Fruit fly (Drosophila melanogaster) whole organism, embryonic: ENCODE data around the gene CG5568.

Experiments
- BEAF-32 ChIP-seq: fragments of 200-800 bp; sonication (Bioruptor generic); optimal IDR thresholded peaks from 3 replicates; lab custom pipeline; 2017; ENCODE audit warnings: missing biosample characterization, missing genetic modification characterization, mild to moderate bottlenecking, moderate library complexity, missing genetic modification reagents
- Bgb ChIP-seq: fragments of 200-800 bp; sonication (Bioruptor generic); IDR thresholded peaks from 2 replicates; pipeline ENCODE4 v1.3.6; 2022; ENCODE audit warnings: missing biosample characterization, missing genetic modification characterization; ENCODE audit not compliant: partially characterized antibody
- CG10565 ChIP-seq: fragments of 200-800 bp; sonication (Bioruptor generic); optimal IDR thresholded peaks from 3 replicates; lab custom pipeline; 2016; ENCODE audit warnings: missing biosample characterization, mild to moderate bottlenecking, missing genetic modification characterization
- CG11398 ChIP-seq: fragments of 200-800 bp; sonication (Bioruptor generic); optimal IDR thresholded peaks from 2 replicates; lab custom pipeline; 2016; ENCODE audit warnings: missing biosample characterization, missing genetic modification characterization
- CG13287 ChIP-seq: fragments of 200-800 bp; sonication (Bioruptor generic); IDR thresholded peaks from 2 replicates; pipeline ENCODE4 v1.3.6; 2022; ENCODE audit warnings: missing biosample characterization, missing genetic modification characterization; ENCODE audit not compliant: partially characterized antibody
- CG14710 ChIP-seq: fragments of 200-800 bp; sonication (Bioruptor generic); optimal IDR thresholded peaks from 3 replicates; lab custom pipeline; 2019; ENCODE audit warnings: missing biosample characterization, mild to moderate bottlenecking, missing genetic modification characterization, moderate library complexity
- CG15514 ChIP-seq: fragments of 200-800 bp; sonication (Bioruptor generic); optimal IDR thresholded peaks from 3 replicates; lab custom pipeline; 2017; ENCODE audit warnings: missing biosample characterization, missing genetic modification characterization, mild to moderate bottlenecking, moderate library complexity, missing genetic modification reagents
- CG16813 ChIP-seq: fragments of 200-800 bp; sonication (Bioruptor generic); IDR thresholded peaks from 3 replicates; pipeline ENCODE4 v1.3.6; 2022; ENCODE audit warnings: missing biosample characterization, missing genetic modification characterization; ENCODE audit not compliant: partially characterized antibody
- CG17568 ChIP-seq: fragments of 200-800 bp; sonication (Bioruptor generic); optimal IDR thresholded peaks from 2 replicates; lab custom pipeline; 2018; ENCODE audit warnings: missing biosample characterization, mild to moderate bottlenecking, missing genetic modification characterization, moderate library complexity
- CG2116 ChIP-seq: fragments of 200-800 bp; sonication (Bioruptor generic); optimal IDR thresholded peaks from 3 replicates; lab custom pipeline; 2018; ENCODE audit warnings: missing biosample characterization, mild to moderate bottlenecking, missing genetic modification characterization
- CG34224 ChIP-seq: fragments of 200-800 bp; sonication (Bioruptor generic); IDR thresholded peaks from 3 replicates; pipeline ENCODE4 v1.3.6; 2022; ENCODE audit warnings: missing biosample characterization, missing genetic modification characterization; ENCODE audit not compliant: partially characterized antibody
- CG42726 ChIP-seq: fragments of 200-800 bp; sonication (Bioruptor generic); IDR thresholded peaks from 2 replicates; pipeline ENCODE4 v1.3.6; 2022; ENCODE audit warnings: missing biosample characterization, missing genetic modification characterization; ENCODE audit not compliant: partially characterized antibody
- CG6791 ChIP-seq: fragments of 200-800 bp; sonication (Bioruptor generic); IDR thresholded peaks from 3 replicates; pipeline ENCODE4 v1.3.6; 2022; ENCODE audit warnings: missing biosample characterization, missing genetic modification characterization; ENCODE audit not compliant: partially characterized antibody
- CG7372 ChIP-seq: fragments of 200-800 bp; sonication (Bioruptor generic); IDR thresholded peaks from 2 replicates; pipeline ENCODE4 v1.3.6; 2022; ENCODE audit warnings: missing biosample characterization, missing genetic modification characterization
- CG8359 ChIP-seq: fragments of 200-800 bp; sonication (Bioruptor generic); optimal IDR thresholded peaks from 2 replicates; lab custom pipeline; 2017; ENCODE audit warnings: missing biosample characterization, mild to moderate bottlenecking, missing genetic modification characterization, borderline replicate concordance
- CG9797 ChIP-seq: fragments of 200-800 bp; sonication (Bioruptor generic); optimal IDR thresholded peaks from 3 replicates; lab custom pipeline; 2018; ENCODE audit warnings: missing biosample characterization, mild to moderate bottlenecking, missing genetic modification characterization
- CkIIα-i1 ChIP-seq: fragments of 200-800 bp; sonication (Bioruptor generic); IDR thresholded peaks from 2 replicates; pipeline ENCODE4 v1.3.6; 2022; ENCODE audit warnings: missing biosample characterization, missing genetic modification characterization
- Dll ChIP-seq: fragments of 200-800 bp; sonication (Bioruptor generic); IDR thresholded peaks from 4 replicates; pipeline ENCODE4 v1.3.6; 2022; ENCODE audit warnings: missing biosample characterization, missing genetic modification characterization; ENCODE audit not compliant: partially characterized antibody
- Dp ChIP-seq: fragments of 200-800 bp; sonication (Bioruptor generic); optimal IDR thresholded peaks from 2 replicates; lab custom pipeline; 2018; ENCODE audit warnings: missing biosample characterization, mild to moderate bottlenecking, missing genetic modification characterization, moderate library complexity
- Dref ChIP-seq: fragments of 200-800 bp; sonication (Bioruptor generic); IDR thresholded peaks from 2 replicates; pipeline ENCODE4 v1.3.6; 2022; ENCODE audit warnings: missing biosample characterization, missing genetic modification characterization
- E2f1 ChIP-seq: fragments of 200-800 bp; sonication (Bioruptor generic); IDR thresholded peaks from 2 replicates; pipeline ENCODE4 v1.3.6; 2022; ENCODE audit warnings: missing biosample characterization, missing genetic modification characterization
- E2f2 ChIP-seq: fragments of 200-800 bp; sonication (Bioruptor generic); IDR thresholded peaks from 2 replicates; pipeline ENCODE4 v1.3.6; 2022; ENCODE audit warnings: missing biosample characterization, missing genetic modification characterization
- HLH4C ChIP-seq: fragments of 200-800 bp; sonication (Bioruptor generic); IDR thresholded peaks from 3 replicates; pipeline ENCODE4 v1.3.6; 2022; ENCODE audit warnings: missing biosample characterization, missing genetic modification characterization; ENCODE audit not compliant: partially characterized antibody
- HLHmδ ChIP-seq: fragments of 200-800 bp; sonication (Bioruptor generic); optimal IDR thresholded peaks from 2 replicates; lab custom pipeline; 2018; ENCODE audit warnings: missing biosample characterization, mild to moderate bottlenecking, missing genetic modification characterization, moderate library complexity
- HmgZ ChIP-seq: fragments of 200-800 bp; sonication (Bioruptor generic); optimal IDR thresholded peaks from 2 replicates; lab custom pipeline; 2018; ENCODE audit warnings: missing biosample characterization, mild to moderate bottlenecking, missing genetic modification characterization
- Lim3 ChIP-seq: fragments of 200-800 bp; sonication (Bioruptor generic); IDR thresholded peaks from 2 replicates; pipeline ENCODE4 v1.3.6; 2022; ENCODE audit warnings: missing biosample characterization, missing genetic modification characterization
- Med ChIP-seq: fragments of 200-800 bp; sonication (Bioruptor generic); peaks from one replicate; lab custom pipeline; 2016; ENCODE audit warnings: missing biosample characterization, missing genetic modification characterization, mild to moderate bottlenecking, inconsistent platforms, moderate library complexity
- Nf-YC ChIP-seq: fragments of 200-800 bp; optimal IDR thresholded peaks from 3 replicates; lab custom pipeline; 2019; ENCODE audit warnings: missing biosample characterization, mild to moderate bottlenecking, missing genetic modification characterization, moderate library complexity
- Opbp ChIP-seq: fragments of 200-800 bp; sonication (Bioruptor generic); IDR thresholded peaks from 3 replicates; pipeline ENCODE4 v1.3.6; 2022; ENCODE audit warnings: missing biosample characterization, missing genetic modification characterization; ENCODE audit not compliant: partially characterized antibody
- Scr ChIP-seq: fragments of 200-800 bp; sonication (Bioruptor generic); IDR thresholded peaks from 2 replicates; pipeline ENCODE4 v1.3.6; 2022; ENCODE audit warnings: missing biosample characterization, missing genetic modification characterization; ENCODE audit not compliant: partially characterized antibody
- Sry-δ ChIP-seq: fragments of 200-800 bp; sonication (Bioruptor generic); optimal IDR thresholded peaks from 2 replicates; lab custom pipeline; 2016; ENCODE audit warnings: missing biosample characterization, missing genetic modification characterization
- chinmo ChIP-seq: fragments of 200-800 bp; sonication (Bioruptor generic); IDR thresholded peaks from 4 replicates; pipeline ENCODE4 v1.3.6; 2022; ENCODE audit warnings: missing biosample characterization, missing genetic modification characterization; ENCODE audit not compliant: partially characterized antibody
- corto ChIP-seq: fragments of 200-800 bp; sonication (Bioruptor generic); optimal IDR thresholded peaks from 2 replicates; lab custom pipeline; 2016; ENCODE audit warnings: missing biosample characterization, mild to moderate bottlenecking, missing genetic modification characterization, moderate library complexity
- ftz-f1 ChIP-seq: fragments of 200-800 bp; sonication (Bioruptor generic); optimal IDR thresholded peaks from 2 replicates; lab custom pipeline; 2016; ENCODE audit warnings: missing biosample characterization, missing genetic modification characterization
- gcm2 ChIP-seq: fragments of 200-800 bp; sonication (Bioruptor generic); optimal IDR thresholded peaks from 2 replicates; lab custom pipeline; 2016; ENCODE audit warnings: missing biosample characterization, missing genetic modification characterization
- gfzf ChIP-seq: fragments of 200-800 bp; sonication (Bioruptor generic); optimal IDR thresholded peaks from 2 replicates; lab custom pipeline; 2016; ENCODE audit warnings: missing biosample characterization, mild to moderate bottlenecking, missing genetic modification characterization, moderate library complexity
- nerfin-2 ChIP-seq: fragments of 200-800 bp; sonication (Bioruptor generic); IDR thresholded peaks from 2 replicates; pipeline ENCODE4 v1.3.6; 2022; ENCODE audit warnings: missing biosample characterization, missing genetic modification characterization; ENCODE audit not compliant: partially characterized antibody
- nmo ChIP-seq: fragments of 200-800 bp; sonication (Bioruptor generic); optimal IDR thresholded peaks from 2 replicates; lab custom pipeline; 2018; ENCODE audit warnings: missing biosample characterization, mild to moderate bottlenecking, missing genetic modification characterization, moderate library complexity
- phol ChIP-seq: fragments of 200-800 bp; sonication (Bioruptor generic); optimal IDR thresholded peaks from 3 replicates; lab custom pipeline; 2018; ENCODE audit warnings: missing biosample characterization, mild to moderate bottlenecking, missing genetic modification characterization, moderate library complexity
- pzg ChIP-seq: fragments of 200-800 bp; sonication (Bioruptor generic); optimal IDR thresholded peaks from 3 replicates; lab custom pipeline; 2018; ENCODE audit warnings: missing biosample characterization, mild to moderate bottlenecking, missing genetic modification characterization, moderate library complexity
- rib ChIP-seq: fragments of 200-800 bp; sonication (Bioruptor generic); IDR thresholded peaks from 2 replicates; pipeline ENCODE4 v1.3.6; 2022; ENCODE audit warnings: missing biosample characterization, missing genetic modification characterization
- sd ChIP-seq: fragments of 200-800 bp; sonication (Bioruptor generic); optimal IDR thresholded peaks from 3 replicates; lab custom pipeline; 2018; ENCODE audit warnings: missing biosample characterization, mild to moderate bottlenecking, missing genetic modification characterization, moderate library complexity
- sima ChIP-seq: fragments of 200-800 bp; sonication (Bioruptor generic); optimal IDR thresholded peaks from 2 replicates; lab custom pipeline; 2016; ENCODE audit warnings: missing biosample characterization, missing genetic modification characterization
- stwl ChIP-seq: fragments of 200-800 bp; sonication (Bioruptor generic); optimal IDR thresholded peaks from 3 replicates; lab custom pipeline; 2018; ENCODE audit warnings: missing biosample characterization, mild to moderate bottlenecking, missing genetic modification characterization, moderate library complexity
- trem ChIP-seq: fragments of 200-800 bp; optimal IDR thresholded peaks from 3 replicates; lab custom pipeline; 2019; ENCODE audit warnings: missing biosample characterization, mild to moderate bottlenecking, missing genetic modification characterization, moderate library complexity
- unc-4 ChIP-seq: fragments of 200-800 bp; sonication (Bioruptor generic); IDR thresholded peaks from 2 replicates; pipeline ENCODE4 v1.3.6; 2022; ENCODE audit warnings: missing biosample characterization, missing genetic modification characterization; ENCODE audit not compliant: partially characterized antibody

CG5568 gene

dm6 chr3L:5893063-5893462 is 21.8 kb downstream of the CG5568 start (continued):
- TF ChIP-seq CG8359 (GFP tag; lab: Kevin White, UChicago) = no peak
- no peak for TF ChIP-seq rib (GFP tag; lab: Robert Waterston, UW)
- no peak for TF ChIP-seq gcm2 (GFP tag; lab: Kevin White, UChicago)
- TF ChIP-seq CG17568 (GFP tag; lab: Kevin White, UChicago) = no peak
- TF ChIP-seq CG11398 (GFP tag; lab: Kevin White, UChicago) = no peak
- no peak for TF ChIP-seq Lim3 (GFP tag; lab: Robert Waterston, UW)
- TF ChIP-seq ftz-f1 = no peak

- peak; percentile 40 for TF ChIP-seq Scr (GFP tag; lab: Robert Waterston, UW)
- 0 out of 3 replicates have a peak, but pooled peaks have one; percentile 32 for TF ChIP-seq CG16813 (GFP tag; lab: Robert Waterston, UW)
- TF ChIP-seq Opbp = peak; percentile 9; the same call in 1 of the 3 replicates
- peak; percentile 70 for TF ChIP-seq CG13287 (GFP tag; lab: Robert Waterston, UW)
- peak; percentile 43; the same call in 1 of the 3 replicates for TF ChIP-seq CG34224
- TF ChIP-seq CG42726 (GFP tag; lab: Robert Waterston, UW) = peak; percentile 27; the same call in 1 of the 2 replicates
- peak; percentile 87 for TF ChIP-seq Dref (GFP tag; lab: Robert Waterston, UW)
- TF ChIP-seq unc-4 (GFP tag; lab: Robert Waterston, UW) = peak; percentile 58
- peak; percentile 52 for TF ChIP-seq stwl
- no peak for TF ChIP-seq sima (GFP tag; lab: Kevin White, UChicago)
- TF ChIP-seq Bgb = peak; percentile 45; the same call in 1 of the 2 replicates
- TF ChIP-seq nmo (GFP tag; lab: Kevin White, UChicago) = no peak
- peak; percentile 37 for TF ChIP-seq trem
- TF ChIP-seq nerfin-2 (GFP tag; lab: Robert Waterston, UW) = 0 out of 2 replicates have a peak, but pooled peaks have one; percentile 22
- TF ChIP-seq HmgZ (tag; lab: Kevin White, UChicago) = peak; percentile 29
- TF ChIP-seq phol (tag; lab: Kevin White, UChicago) = peak; percentile 20
- TF ChIP-seq Sry-δ (GFP tag; lab: Kevin White, UChicago) = peak; percentile 87
- peak; percentile 99 for TF ChIP-seq E2f2
- 0 out of 3 replicates have a peak, but pooled peaks have one; percentile 28 for TF ChIP-seq CG6791 (GFP tag; lab: Robert Waterston, UW)
- peak; percentile 47; the same call in 1 of the 4 replicates for TF ChIP-seq Dll (GFP tag; lab: Robert Waterston, UW)
- TF ChIP-seq CG9797 (GFP tag; lab: Kevin White, UChicago) = peak; percentile 40
- TF ChIP-seq E2f1 = peak; percentile 83
- peak; percentile 83 for TF ChIP-seq CG2116 (GFP tag; lab: Kevin White, UChicago)
- no peak for TF ChIP-seq CG10565 (GFP tag; lab: Kevin White, UChicago)
- no peak for TF ChIP-seq HLHmδ (GFP tag; lab: Kevin White, UChicago)
- TF ChIP-seq BEAF-32 = peak; percentile 62
- no peak for TF ChIP-seq CkIIα-i1 (GFP tag; lab: Robert Waterston, UW)
- TF ChIP-seq Nf-YC (tag; lab: Kevin White, UChicago) = no peak
- peak; percentile 54; the same call in 1 of the 3 replicates for TF ChIP-seq HLH4C
- no peak for TF ChIP-seq CG7372
- peak; percentile 76 for TF ChIP-seq gfzf (GFP tag; lab: Kevin White, UChicago)
- peak; percentile 22 for TF ChIP-seq CG15514 (GFP tag; lab: Kevin White, UChicago)
- peak; percentile 99 for TF ChIP-seq Dp (GFP tag; lab: Kevin White, UChicago)
- TF ChIP-seq pzg (GFP tag; lab: Kevin White, UChicago) = peak; percentile 79
- no peak for TF ChIP-seq sd
- no peak for TF ChIP-seq corto
- peak; percentile 42 for TF ChIP-seq Med (GFP tag; lab: Kevin White, UChicago)
- peak; percentile 14 for TF ChIP-seq CG14710 (tag; lab: Kevin White, UChicago)
- TF ChIP-seq chinmo = 0 out of 4 replicates have a peak, but pooled peaks have one; percentile 46
Measured at dm6 chr3L:5897228-5897688, 26.0 kb downstream of the CG5568 start, which contains the start of the genes PolE2 and CG5592. Gene PolE2 (minus strand): TSS chr3L:5897435. Gene CG5592 (plus strand): TSS chr3L:5897638.
